Fruit fly (Drosophila melanogaster): ENCODE data around the gene CG31380.

DNA sequence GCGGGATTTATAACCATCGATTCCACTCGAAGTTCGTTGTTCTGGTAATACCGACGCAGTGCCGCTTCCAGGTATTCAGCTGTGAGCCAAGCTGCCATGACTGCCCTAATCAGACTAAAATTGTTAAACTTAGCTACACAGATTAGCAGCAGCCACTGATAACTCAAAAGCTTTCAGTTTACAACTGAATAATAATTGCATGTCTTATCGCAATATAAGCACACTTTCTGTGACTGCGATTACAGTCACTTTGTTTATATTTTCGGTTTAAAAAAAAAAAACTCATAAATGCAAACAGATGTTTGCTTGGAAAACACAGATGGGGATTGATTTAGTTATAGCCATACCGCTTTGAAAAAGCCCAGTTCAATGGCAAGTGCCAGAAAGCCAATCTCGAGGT, at the start of gene CG31380:
- TF ChIP-seq CG8478 (optimal IDR thresholded peaks at IDR 0.05) = no peak
- TF ChIP-seq CTCF (optimal IDR thresholded peaks at IDR 0.05) = no peak

All from S2 (cell line).